Worm (Caenorhabditis elegans): ENCODE data around the gene col-10.

Gene col-10

ce11 chrV:9143896-9144295, 21.2 kb downstream of the col-10 start:
- peak; percentile 23 for TF ChIP-seq nhr-28 (tag; optimal IDR thresholded peaks at IDR 0.05)
- TF ChIP-seq aly-2 (tag; optimal IDR thresholded peaks at IDR 0.05), result no peak

ce11 chrV:9141297-9141696, 23.8 kb downstream of the col-10 start, which contains the start of gene pitr-3:
Gene pitr-3, minus strand, starts transcription at chrV:9141397.
- TF ChIP-seq snpc-1.2 (GFP tag; IDR thresholded peaks at IDR 0.05), result no peak
- no peak for TF ChIP-seq set-16 (GFP tag; IDR thresholded peaks at IDR 0.05)
- no peak for TF ChIP-seq T20F7.1 (GFP tag; optimal IDR thresholded peaks at IDR 0.05)
- TF ChIP-seq gei-8 (GFP tag; optimal IDR thresholded peaks at IDR 0.05), result no peak
- no peak for TF ChIP-seq tra-1 (GFP tag; IDR thresholded peaks at IDR 0.05)
- no peak for TF ChIP-seq ceh-62 (tag; optimal IDR thresholded peaks at IDR 0.05)
- TF ChIP-seq zfp-3 (GFP tag; conservative IDR thresholded peaks at IDR 0.05), result no peak
- TF ChIP-seq duxl-1 (tag; optimal IDR thresholded peaks at IDR 0.05; ENCODE audit: poor library complexity), result no peak

- TF ChIP-seq attf-4 (tag; optimal IDR thresholded peaks at IDR 0.05) (no peak), spr-3 (GFP tag; optimal IDR thresholded peaks at IDR 0.05) (no peak), nhr-237 (tag; optimal IDR thresholded peaks at IDR 0.05) (no peak), F10B5.3 (tag; optimal IDR thresholded peaks at IDR 0.05) (no peak), zip-2 (tag; optimal IDR thresholded peaks at IDR 0.05) (no peak), Y105C5A.15 (GFP tag; IDR thresholded peaks at IDR 0.05) (no peak)
Measured at ce11 chrV:9137618-9138017, 27.5 kb downstream of the col-10 start, which contains the start of gene pitr-2. Gene pitr-2, minus strand, starts transcription at chrV:9137718.

ce11 chrV:9133950-9134349, 31.2 kb downstream of the col-10 start, which contains the start of gene B0222.1:
Gene B0222.1, plus strand, starts transcription at chrV:9134255.
- TF ChIP-seq unc-62 (GFP tag; optimal IDR thresholded peaks at IDR 0.05 in 1 of 2) (peak in 1 of 2 experiments; percentile 53), unc-62 (tag; optimal IDR thresholded peaks at IDR 0.05) (no peak), ceh-20 (GFP tag; IDR thresholded peaks at IDR 0.05) (no peak), madf-9 (GFP tag; conservative IDR thresholded peaks at IDR 0.05) (no peak), set-16 (GFP tag; IDR thresholded peaks at IDR 0.05) (no peak)

- TF ChIP-seq daf-19 (GFP tag; conservative IDR thresholded peaks at IDR 0.05) (no peak), mdl-1 (tag; optimal IDR thresholded peaks at IDR 0.05) (no peak), dmd-6 (GFP tag; IDR thresholded peaks at IDR 0.05) (no peak), rbr-2 (tag; optimal IDR thresholded peaks at IDR 0.05) (no peak), cey-2 (tag; optimal IDR thresholded peaks at IDR 0.05; ENCODE audit: borderline replicate concordance, insufficient read depth) (no peak), php-3 (GFP tag; IDR thresholded peaks at IDR 0.05) (no peak), saeg-2 (GFP tag; IDR thresholded peaks at IDR 0.05) (no peak)
Measured at ce11 chrV:9132043-9132442, 33.1 kb downstream of the col-10 start, which contains the start of gene F21C10.1. Gene F21C10.1, plus strand, starts transcription at chrV:9132343.

ce11 chrV:9130766-9131165, 34.3 kb downstream of the col-10 start, which contains the start of gene F21C10.19:
Gene F21C10.19, plus strand, starts transcription at chrV:9131066.
- no peak for TF ChIP-seq F26F4.8 (GFP tag; conservative IDR thresholded peaks at IDR 0.05)
- TF ChIP-seq zag-1 (tag; optimal IDR thresholded peaks at IDR 0.05), result no peak
- no peak for TF ChIP-seq nhr-6 (tag; optimal IDR thresholded peaks at IDR 0.05)
- no peak for TF ChIP-seq daf-12 (tag; optimal IDR thresholded peaks at IDR 0.05)
- no peak for TF ChIP-seq F10B5.3 (tag; optimal IDR thresholded peaks at IDR 0.05)
- no peak for TF ChIP-seq nhr-102 (tag; optimal IDR thresholded peaks at IDR 0.05)
- no peak for TF ChIP-seq dmd-6 (GFP tag; IDR thresholded peaks at IDR 0.05)
- no peak for TF ChIP-seq mes-2 (tag; optimal IDR thresholded peaks at IDR 0.05; ENCODE audit: poor library complexity, severe bottlenecking)
- TF ChIP-seq hlh-11 (tag; optimal IDR thresholded peaks at IDR 0.05), result no peak
- TF ChIP-seq mdl-1 (tag; optimal IDR thresholded peaks at IDR 0.05), result no peak
- TF ChIP-seq T26A8.4 (GFP tag; IDR thresholded peaks at IDR 0.05), result no peak
